Fruit fly (Drosophila melanogaster): ENCODE results near the gene mRpL4.

mRpL4 gene

dm6 chr2L:16281419-16282076 lies 47.4 kb downstream of the mRpL4 start:
- TF ChIP-seq noc (tag; optimal IDR thresholded peaks at IDR 0.05), result no peak

dm6 chr2L:16279774-16280252 lies 49.1 kb downstream of the mRpL4 start:
- TF ChIP-seq noc (tag; optimal IDR thresholded peaks at IDR 0.05), result peak; percentile 67

- no peak for TF ChIP-seq noc (tag; optimal IDR thresholded peaks at IDR 0.05)
Measured at dm6 chr2L:16278842-16279241, 50.1 kb downstream of the mRpL4 start.

All from whole organism, larva.